Worm (Caenorhabditis elegans) whole organism, early embryonic: ENCODE measurements around the gene R08D7.7.

Experiments used
- ama-1 ChIP-seq: fragments of 150-350 bp; optimal IDR thresholded peaks from 2 replicates; lab custom pipeline; 2014
- hnd-1 ChIP-seq: sonication (generic microtip); optimal IDR thresholded peaks from 2 replicates; lab custom pipeline; 2016; ENCODE audit warnings: missing genetic modification characterization, missing compliant biosample characterization

- TF ChIP-seq ama-1 (lab: Kevin White, UChicago) (no peak), hnd-1 (no peak)
Observed at ce11 chrIII:9043200-9043599, 53.3 kb downstream of the R08D7.7 start, which contains the start of gene nac-2.
